Worm (Caenorhabditis elegans) whole organism, young adult: Measurements from ENCODE around the gene rdy-2.

Source experiments
- aptf-3 ChIP-seq: fragments of 200-800 bp; sonication (Bioruptor generic); IDR thresholded peaks from 2 replicates; pipeline ENCODE4 v1.3.6; 2022; ENCODE audit warnings: missing genetic modification characterization, missing compliant biosample characterization
- ceh-91 ChIP-seq: fragments of 200-800 bp; sonication (Bioruptor generic); IDR thresholded peaks from 2 replicates; pipeline ENCODE4 v1.3.6; 2022; ENCODE audit warnings: missing genetic modification reagents, missing genetic modification characterization, missing compliant biosample characterization
- fkh-3 ChIP-seq: sonication (generic microtip); optimal IDR thresholded peaks from 2 replicates; lab custom pipeline; 2016; ENCODE audit warnings: mild to moderate bottlenecking, missing genetic modification characterization, missing compliant biosample characterization
- lin-40 ChIP-seq: sonication (generic microtip); optimal IDR thresholded peaks from 2 replicates; lab custom pipeline; 2016; ENCODE audit warnings: missing genetic modification characterization, mild to moderate bottlenecking, missing compliant biosample characterization, missing genotype, missing genetic modification reagents
- sdz-38 ChIP-seq: sonication (generic microtip); optimal IDR thresholded peaks from 2 replicates; lab custom pipeline; 2016; ENCODE audit warnings: missing genotype, missing genetic modification characterization, missing compliant biosample characterization
- tbp1 ChIP-seq: fragments of 200-800 bp; sonication (Bioruptor generic); optimal IDR thresholded peaks from 2 replicates; lab custom pipeline; 2018; ENCODE audit warnings: mild to moderate bottlenecking, missing genetic modification characterization, missing compliant biosample characterization
- unc-130 ChIP-seq: sonication (generic microtip); optimal IDR thresholded peaks from 2 replicates; lab custom pipeline; 2016; ENCODE audit warnings: missing genetic modification reagents, missing genetic modification characterization, missing compliant biosample characterization
- ztf-18 ChIP-seq: sonication (generic microtip); optimal IDR thresholded peaks from 2 replicates; lab custom pipeline; 2016; ENCODE audit warnings: missing genotype, mild to moderate bottlenecking, missing genetic modification characterization, missing compliant biosample characterization

- TF ChIP-seq sdz-38 (tag; lab: Kevin White, UChicago) = no peak
- TF ChIP-seq ztf-18 (tag; lab: Kevin White, UChicago) = no peak
- no peak for TF ChIP-seq unc-130 (GFP tag; lab: Kevin White, UChicago)
- TF ChIP-seq lin-40 = no peak
- TF ChIP-seq fkh-3 (tag; lab: Kevin White, UChicago) = no peak
- no peak for TF ChIP-seq aptf-3 (GFP tag; lab: Robert Waterston, UW)
- no peak for TF ChIP-seq tbp1
- TF ChIP-seq ceh-91 (GFP tag; lab: Robert Waterston, UW) = no peak
Measured at ce11 chrV:13621720-13622119, 20.9 kb upstream of the rdy-2 start, which contains the start of gene F53F4.16.
